Fruit fly (Drosophila melanogaster) whole organism, embryonic: ENCODE data around the gene NK7.1.
A peak's percentile ranks its signal among the peaks of the same experiment; 100 is the strongest.

Source experiments
- Bdp1 ChIP-seq: fragments of 200-800 bp; sonication (Bioruptor generic); optimal IDR thresholded peaks from 3 replicates; lab custom pipeline; 2016; ENCODE audit warnings: missing biosample characterization, missing genetic modification characterization
- BtbVII ChIP-seq: fragments of 200-800 bp; sonication (Bioruptor generic); optimal IDR thresholded peaks from 3 replicates; lab custom pipeline; 2017; ENCODE audit warnings: missing biosample characterization, mild to moderate bottlenecking, missing genetic modification characterization
- C15 ChIP-seq: fragments of 200-800 bp; sonication (Bioruptor generic); IDR thresholded peaks from 3 replicates; pipeline ENCODE4 v1.3.6; 2022; ENCODE audit warnings: missing biosample characterization, missing genetic modification characterization
- CG10267 ChIP-seq: fragments of 200-800 bp; sonication (Bioruptor generic); optimal IDR thresholded peaks from 2 replicates; lab custom pipeline; 2018; ENCODE audit warnings: missing biosample characterization, mild to moderate bottlenecking, missing genetic modification characterization, moderate library complexity
- CG11504 ChIP-seq: fragments of 200-800 bp; sonication (Bioruptor generic); optimal IDR thresholded peaks from 3 replicates; lab custom pipeline; 2019; ENCODE audit warnings: missing biosample characterization, mild to moderate bottlenecking, missing genetic modification characterization, moderate library complexity
- CG1233 ChIP-seq: fragments of 200-800 bp; sonication (Bioruptor generic); optimal IDR thresholded peaks from 4 replicates; lab custom pipeline; 2018; ENCODE audit warnings: missing biosample characterization, mild to moderate bottlenecking, missing genetic modification characterization
- CG12659 ChIP-seq: fragments of 200-800 bp; sonication (Bioruptor generic); optimal IDR thresholded peaks from 3 replicates; lab custom pipeline; 2017; ENCODE audit warnings: mild to moderate bottlenecking, missing biosample characterization, missing genetic modification reagents, missing genetic modification characterization
- CG13624 ChIP-seq: fragments of 200-800 bp; sonication (Bioruptor generic); optimal IDR thresholded peaks from 2 replicates; lab custom pipeline; 2016; ENCODE audit warnings: missing biosample characterization, missing genetic modification characterization
- CG15011 ChIP-seq: fragments of 200-800 bp; sonication (Bioruptor generic); optimal IDR thresholded peaks from 3 replicates; lab custom pipeline; 2018; ENCODE audit warnings: missing biosample characterization, mild to moderate bottlenecking, missing genetic modification characterization
- CG18262 ChIP-seq: fragments of 200-800 bp; optimal IDR thresholded peaks from 3 replicates; lab custom pipeline; 2019; ENCODE audit warnings: missing biosample characterization, mild to moderate bottlenecking, missing genetic modification characterization, moderate library complexity
- CG2678 ChIP-seq: fragments of 200-800 bp; sonication (Bioruptor generic); optimal IDR thresholded peaks from 3 replicates; lab custom pipeline; 2019; ENCODE audit warnings: missing biosample characterization, mild to moderate bottlenecking, missing genetic modification characterization, moderate library complexity
- CG33213 ChIP-seq: fragments of 200-800 bp; sonication (Bioruptor generic); optimal IDR thresholded peaks from 3 replicates; lab custom pipeline; 2016; ENCODE audit warnings: missing biosample characterization, missing genetic modification characterization
- CG34376 ChIP-seq: fragments of 200-800 bp; sonication (Bioruptor generic); optimal IDR thresholded peaks from 2 replicates; lab custom pipeline; 2018; ENCODE audit warnings: missing biosample characterization, mild to moderate bottlenecking, missing genetic modification characterization
- CG3838 ChIP-seq: fragments of 200-800 bp; sonication (Bioruptor generic); optimal IDR thresholded peaks from 3 replicates; lab custom pipeline; 2016; ENCODE audit warnings: missing biosample characterization, missing genetic modification characterization
- CG6813 ChIP-seq: fragments of 200-800 bp; sonication (Bioruptor generic); optimal IDR thresholded peaks from 2 replicates; lab custom pipeline; 2017; ENCODE audit warnings: missing biosample characterization, missing genetic modification characterization, mild to moderate bottlenecking, moderate library complexity, missing genetic modification reagents
- CG7745 ChIP-seq: fragments of 200-800 bp; sonication (Bioruptor generic); optimal IDR thresholded peaks from 2 replicates; lab custom pipeline; 2018; ENCODE audit warnings: missing biosample characterization, mild to moderate bottlenecking, missing genetic modification characterization, moderate library complexity
- CG7786 ChIP-seq: fragments of 200-800 bp; sonication (Bioruptor generic); optimal IDR thresholded peaks from 2 replicates; lab custom pipeline; 2016; ENCODE audit warnings: missing biosample characterization, missing genetic modification characterization
- CG8290 ChIP-seq, 3 experiments: fragments of 200-800 bp; sonication (Bioruptor generic); optimal IDR thresholded peaks; 2 replicates each; lab custom pipeline; 2016 to 2019; ENCODE audit warnings: missing biosample characterization in 3 of 3, missing genetic modification characterization in 3 of 3, mild to moderate bottlenecking in 2 of 3, moderate library complexity in 1 of 3
- CG9609 ChIP-seq: fragments of 200-800 bp; sonication (Bioruptor generic); optimal IDR thresholded peaks from 3 replicates; lab custom pipeline; 2016; ENCODE audit warnings: missing biosample characterization, missing genetic modification characterization
- CG9817 ChIP-seq: fragments of 200-800 bp; sonication (Bioruptor generic); optimal IDR thresholded peaks from 2 replicates; lab custom pipeline; 2018; ENCODE audit warnings: missing biosample characterization, mild to moderate bottlenecking, missing genetic modification characterization, moderate library complexity
- HmgZ ChIP-seq: fragments of 200-800 bp; sonication (Bioruptor generic); optimal IDR thresholded peaks from 2 replicates; lab custom pipeline; 2018; ENCODE audit warnings: missing biosample characterization, mild to moderate bottlenecking, missing genetic modification characterization
- Hr3 ChIP-seq: fragments of 200-800 bp; sonication (Bioruptor generic); optimal IDR thresholded peaks from 3 replicates; lab custom pipeline; 2016; ENCODE audit warnings: missing biosample characterization, missing genetic modification characterization
- Lpt ChIP-seq: fragments of >200 bp; optimal IDR thresholded peaks from 2 replicates; lab custom pipeline; 2018; ENCODE audit warnings: missing biosample characterization, missing genetic modification characterization
- Med ChIP-seq: fragments of 200-800 bp; sonication (Bioruptor generic); peaks from one replicate; lab custom pipeline; 2016; ENCODE audit warnings: missing biosample characterization, missing genetic modification characterization, mild to moderate bottlenecking, inconsistent platforms, moderate library complexity
- Myb ChIP-seq: fragments of 200-800 bp; sonication (Bioruptor generic); optimal IDR thresholded peaks from 2 replicates; lab custom pipeline; 2016; ENCODE audit warnings: missing biosample characterization, missing genetic modification characterization
- Ssrp ChIP-seq: fragments of 200-800 bp; sonication (Bioruptor generic); optimal IDR thresholded peaks from 2 replicates; lab custom pipeline; 2018; ENCODE audit warnings: missing biosample characterization, mild to moderate bottlenecking, missing genetic modification characterization, moderate library complexity
- Stat92E ChIP-seq, 3 experiments: fragments of >200 bp in 2 of 3; fragments of 200-800 bp in 1 of 3; sonication (Bioruptor generic) in 1 of 3; optimal IDR thresholded peaks; 2 replicates each; lab custom pipeline; 2017 to 2019; ENCODE audit warnings: missing biosample characterization in 3 of 3, missing genetic modification characterization in 3 of 3, mild to moderate bottlenecking in 1 of 3, moderate library complexity in 1 of 3
- abd-A ChIP-seq: fragments of 200-800 bp; sonication (Bioruptor generic); optimal IDR thresholded peaks from 3 replicates; lab custom pipeline; 2019; ENCODE audit warnings: missing biosample characterization, mild to moderate bottlenecking, missing genetic modification characterization, moderate library complexity
- az2 ChIP-seq: fragments of 200-800 bp; sonication (Bioruptor generic); optimal IDR thresholded peaks from 3 replicates; lab custom pipeline; 2016; ENCODE audit warnings: missing biosample characterization, missing genetic modification characterization
- bcd ChIP-seq: fragments of 200-800 bp; sonication (Bioruptor generic); optimal IDR thresholded peaks from 2 replicates; lab custom pipeline; 2017; ENCODE audit warnings: missing biosample characterization, mild to moderate bottlenecking, missing genetic modification characterization
- bsh ChIP-seq, 2 experiments: fragments of 200-800 bp; sonication (Bioruptor generic); optimal IDR thresholded peaks; 2 replicates each; lab custom pipeline; 2017 to 2018; ENCODE audit warnings: mild to moderate bottlenecking in 2 of 2, missing biosample characterization in 2 of 2, missing genetic modification characterization in 2 of 2, moderate library complexity in 1 of 2
- cad ChIP-seq: fragments of >200 bp; optimal IDR thresholded peaks from 2 replicates; lab custom pipeline; 2017; ENCODE audit warnings: missing biosample characterization, missing genetic modification characterization
- dpn ChIP-seq, 2 experiments: fragments of 200-800 bp; sonication (Bioruptor generic); optimal IDR thresholded peaks; 3 replicates each; lab custom pipeline; 2016; ENCODE audit warnings: missing biosample characterization in 2 of 2, missing genetic modification characterization in 2 of 2
- emc ChIP-seq: fragments of 200-800 bp; sonication (Bioruptor generic); optimal IDR thresholded peaks from 2 replicates; lab custom pipeline; 2016; ENCODE audit warnings: missing biosample characterization, missing genetic modification characterization
- eve ChIP-seq, 2 experiments: fragments of >200 bp; optimal IDR thresholded peaks; 2 replicates each; lab custom pipeline; 2017; ENCODE audit warnings: missing biosample characterization in 2 of 2, missing genetic modification characterization in 2 of 2
- gfzf ChIP-seq: fragments of 200-800 bp; sonication (Bioruptor generic); optimal IDR thresholded peaks from 2 replicates; lab custom pipeline; 2016; ENCODE audit warnings: missing biosample characterization, mild to moderate bottlenecking, missing genetic modification characterization, moderate library complexity
- nmo ChIP-seq: fragments of 200-800 bp; sonication (Bioruptor generic); optimal IDR thresholded peaks from 2 replicates; lab custom pipeline; 2018; ENCODE audit warnings: missing biosample characterization, mild to moderate bottlenecking, missing genetic modification characterization, moderate library complexity
- onecut ChIP-seq: fragments of 200-800 bp; sonication (Bioruptor generic); IDR thresholded peaks from 2 replicates; pipeline ENCODE4 v1.3.6; 2022; ENCODE audit warnings: missing biosample characterization, missing genetic modification characterization
- sens ChIP-seq: fragments of 200-800 bp; sonication (Bioruptor generic); peaks from one replicate; lab custom pipeline; 2016; ENCODE audit warnings: missing biosample characterization, missing genetic modification characterization
- sisA ChIP-seq: fragments of 200-800 bp; sonication (Bioruptor generic); IDR thresholded peaks from 2 replicates; pipeline ENCODE4 v1.3.6; 2022; ENCODE audit warnings: missing biosample characterization, missing genetic modification characterization
- sug ChIP-seq: fragments of 200-800 bp; optimal IDR thresholded peaks from 2 replicates; lab custom pipeline; 2019; ENCODE audit warnings: missing biosample characterization, mild to moderate bottlenecking, missing genetic modification characterization, moderate library complexity
- usp ChIP-seq: fragments of >200 bp; optimal IDR thresholded peaks from 2 replicates; lab custom pipeline; 2017; ENCODE audit warnings: missing biosample characterization, missing genetic modification characterization
- vfl ChIP-seq: fragments of 200-800 bp; sonication (Bioruptor generic); optimal IDR thresholded peaks from 2 replicates; lab custom pipeline; 2016; ENCODE audit warnings: missing biosample characterization, missing genetic modification characterization
- yki ChIP-seq: fragments of >200 bp; optimal IDR thresholded peaks from 3 replicates; lab custom pipeline; 2018

The NK7.1 gene

DNA sequence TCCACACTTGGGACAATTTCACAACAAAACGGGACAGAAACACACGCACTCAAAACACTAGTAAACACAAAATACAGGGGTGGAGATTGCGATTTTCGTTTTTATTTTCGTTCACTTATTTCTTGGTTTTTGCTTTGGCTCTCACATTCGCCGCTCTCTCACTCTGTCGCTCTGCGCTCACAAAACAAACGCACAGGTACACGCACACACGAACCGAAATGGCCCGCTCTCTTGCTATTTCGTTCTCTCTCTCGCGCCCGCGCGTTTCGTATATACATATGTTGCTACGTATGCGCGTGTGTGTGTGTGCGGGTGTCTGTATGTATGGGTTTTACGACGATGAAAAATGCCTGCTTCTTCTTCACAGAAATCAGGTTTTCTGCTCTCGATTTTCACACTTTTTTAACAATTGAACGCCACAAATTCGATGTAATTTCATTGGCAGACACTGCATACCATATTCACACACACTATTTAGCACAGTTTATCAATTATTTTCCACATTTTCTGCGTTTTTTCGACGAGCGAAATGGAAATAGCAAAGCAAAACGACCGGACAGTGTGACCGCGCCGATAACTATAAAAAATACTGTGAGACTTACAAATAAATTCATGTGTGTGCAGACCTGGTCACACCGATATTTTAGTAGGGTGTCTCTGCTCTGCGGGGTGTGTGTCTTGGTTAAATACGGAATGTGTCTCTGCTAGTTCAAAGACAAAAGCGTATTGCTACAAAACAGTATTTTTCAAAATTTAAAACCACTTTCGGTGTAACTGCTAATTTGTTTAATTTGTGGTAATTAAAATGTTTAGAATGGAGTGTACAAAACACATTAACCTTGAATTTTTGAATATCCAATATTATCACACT lies 86.2 kb downstream of the NK7.1 start, which contains the start of gene trx (continued):
- TF ChIP-seq CG15011 (GFP tag; lab: Kevin White, UChicago) (no peak), CG8290 (GFP tag; optimal IDR thresholded peaks at IDR 0.05; lab: Kevin White, UChicago) (peak; percentile 13), CG8290 (tag; optimal IDR thresholded peaks at IDR 0.05; lab: Kevin White, UChicago) (peak in 1 of 2 experiments; percentile 41), bsh (GFP tag; optimal IDR thresholded peaks at IDR 0.05; lab: Kevin White, UChicago) (peak in 1 of 2 experiments; percentile 65), Myb (peak; percentile 100), CG6813 (GFP tag; lab: Kevin White, UChicago) (peak; percentile 18), gfzf (GFP tag; lab: Kevin White, UChicago) (peak; percentile 99), CG7786 (GFP tag; lab: Kevin White, UChicago) (no peak), sug (tag; lab: Kevin White, UChicago) (no peak), yki (lab: Kevin White, UChicago) (peak; percentile 93), emc (GFP tag; lab: Kevin White, UChicago) (no peak)

- TF ChIP-seq CG34376 (GFP tag; lab: Kevin White, UChicago) (peak; percentile 51), CG11504 (tag; lab: Kevin White, UChicago) (peak; percentile 35), az2 (peak; percentile 12), Stat92E (GFP tag; optimal IDR thresholded peaks at IDR 0.05; lab: Kevin White, UChicago) (peak in 1 of 3 experiments; percentile 84), CG1233 (GFP tag; lab: Kevin White, UChicago) (no peak), BtbVII (GFP tag; lab: Kevin White, UChicago) (peak; percentile 58), CG7745 (tag; lab: Kevin White, UChicago) (no peak), Ssrp (peak; percentile 11), CG12659 (peak; percentile 13), CG3838 (GFP tag; lab: Kevin White, UChicago) (peak; percentile 6), onecut (GFP tag; lab: Robert Waterston, UW) (peak; percentile 14; the same call in 1 of the 2 replicates), eve (GFP tag; optimal IDR thresholded peaks at IDR 0.05; lab: Kevin White, UChicago) (peak in 1 of 2 experiments; percentile 32), cad (GFP tag; lab: Kevin White, UChicago) (peak; percentile 45), HmgZ (peak; percentile 1), Hr3 (GFP tag; lab: Kevin White, UChicago) (peak; percentile 33), Med (GFP tag; lab: Kevin White, UChicago) (peak; percentile 83), yki (lab: Kevin White, UChicago) (peak; percentile 2), abd-A (tag; lab: Kevin White, UChicago) (peak; percentile 90), C15 (no peak), sisA (no peak), CG9817 (tag; lab: Kevin White, UChicago) (peak; percentile 16), CG18262 (tag; lab: Kevin White, UChicago) (peak; percentile 10), dpn (GFP tag; optimal IDR thresholded peaks at IDR 0.05; lab: Kevin White, UChicago) (peak in 1 of 2 experiments; percentile 5), vfl (GFP tag; lab: Kevin White, UChicago) (no peak), CG10267 (no peak), Lpt (GFP tag; lab: Kevin White, UChicago) (no peak), nmo (GFP tag; lab: Kevin White, UChicago) (peak; percentile 20), CG9609 (no peak), Bdp1 (GFP tag; lab: Kevin White, UChicago) (no peak), CG33213 (GFP tag; lab: Kevin White, UChicago) (peak; percentile 5), CG2678 (tag; lab: Kevin White, UChicago) (peak; percentile 17), usp (no peak), CG13624 (no peak), bcd (GFP tag; lab: Kevin White, UChicago) (peak; percentile 18), sens (GFP tag; lab: Kevin White, UChicago) (peak; percentile 71)
Observed at dm6 chr3R:14285059-14285953, 87.4 kb downstream of the NK7.1 start.
